Worm (Caenorhabditis elegans): ENCODE data around the gene col-181.

DNA sequence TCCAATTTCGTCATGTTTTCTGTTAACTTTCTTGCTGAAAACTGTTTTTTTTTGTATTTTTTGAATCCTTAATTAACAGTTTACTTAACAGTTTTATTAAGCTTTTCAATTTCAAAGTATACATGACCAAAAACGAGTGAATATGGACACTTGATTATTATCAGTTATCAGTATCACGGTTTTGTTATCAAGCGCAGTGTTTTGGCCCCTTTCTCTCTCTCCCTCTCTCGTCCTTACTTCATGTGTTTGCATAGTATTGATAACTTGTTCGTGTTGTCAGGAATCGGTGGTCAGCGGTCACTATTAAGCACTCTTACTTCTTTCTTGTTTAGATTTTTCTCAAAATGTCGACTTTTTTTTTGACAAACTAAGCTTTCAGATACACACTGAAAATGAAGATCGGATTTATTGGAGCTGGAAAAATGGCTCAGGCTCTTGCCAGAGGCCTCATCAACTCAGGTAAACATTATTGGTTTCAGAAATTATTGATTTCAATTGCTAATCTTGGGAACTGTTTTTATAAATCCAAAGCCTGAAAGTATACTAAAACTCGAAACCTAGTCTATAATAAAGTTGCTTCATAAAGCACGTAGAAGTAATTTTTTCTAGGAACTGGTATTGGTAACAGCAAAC is 41.8 kb downstream of the col-181 start, which contains the start of gene pycr-1:
- TF ChIP-seq scrt-1 (GFP tag; IDR thresholded peaks at IDR 0.05) (no peak), hmbx-1 (tag; optimal IDR thresholded peaks at IDR 0.05) (no peak), tbx-37 (GFP tag; conservative IDR thresholded peaks at IDR 0.05) (no peak), ama-1 (optimal IDR thresholded peaks at IDR 0.05) (no peak), hmg-4 (GFP tag; optimal IDR thresholded peaks at IDR 0.05) (no peak), pes-1 (GFP tag; IDR thresholded peaks at IDR 0.05) (no peak), ceh-13 (GFP tag; optimal IDR thresholded peaks at IDR 0.05) (no peak)
